Worm (Caenorhabditis elegans): ENCODE data around the gene hda-6.

hda-6 gene

DNA sequence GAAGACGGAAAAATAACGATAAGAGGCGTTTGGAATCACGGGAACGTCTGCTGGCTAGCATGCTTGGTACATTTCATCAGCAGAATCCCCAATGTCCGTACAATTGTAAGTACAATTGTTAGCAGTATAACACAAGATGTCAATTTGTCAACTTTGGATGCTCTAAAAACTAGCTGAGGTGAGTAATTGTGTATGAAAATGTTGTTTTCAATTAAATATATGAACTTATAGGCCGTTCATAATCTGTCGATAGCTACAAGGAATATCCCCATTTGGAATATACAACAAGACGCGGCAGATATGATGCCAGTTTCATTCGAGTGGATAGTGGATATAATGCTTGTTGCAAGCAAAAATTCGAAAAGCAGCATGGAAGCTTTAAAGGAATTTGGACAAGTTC, 20.9 kb upstream of the hda-6 start, which contains the start of gene F41H10.12:
Gene F41H10.12, plus strand, starts transcription at position 301 of the 400 bp plus-strand sequence.
- TF ChIP-seq ceh-91 (GFP tag; IDR thresholded peaks at IDR 0.05) (no peak), egrh-3 (GFP tag; IDR thresholded peaks at IDR 0.05) (no peak), nhr-80 (tag; optimal IDR thresholded peaks at IDR 0.05) (no peak), atf-7 (tag; optimal IDR thresholded peaks at IDR 0.05) (no peak), aptf-2 (GFP tag; conservative IDR thresholded peaks at IDR 0.05) (no peak), D2030.7 (GFP tag; IDR thresholded peaks at IDR 0.05) (no peak), F52B5.7 (tag; optimal IDR thresholded peaks at IDR 0.05) (no peak), egl-44 (GFP tag; IDR thresholded peaks at IDR 0.05) (no peak), F39B2.1 (GFP tag; IDR thresholded peaks at IDR 0.05) (no peak)

DNA sequence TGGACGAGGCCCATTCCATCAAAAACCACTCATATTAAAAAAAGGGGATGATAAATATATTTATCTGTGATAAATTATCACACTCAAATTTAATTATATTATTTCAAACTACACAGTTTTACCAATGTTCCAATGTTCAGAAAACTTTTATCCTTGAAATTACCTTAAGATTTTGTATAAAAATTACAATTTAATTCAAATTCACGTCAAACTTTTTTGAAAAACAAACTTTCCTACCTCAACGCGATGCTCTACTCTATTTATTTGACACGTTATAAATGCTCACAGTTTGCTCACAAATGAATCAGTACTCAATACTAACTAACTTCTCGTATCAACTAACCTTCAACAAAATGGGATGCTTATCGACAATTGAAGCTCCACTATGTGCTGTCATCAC, 18.5 kb upstream of the hda-6 start, which contains the start of gene F41H10.1:
Gene F41H10.1, plus strand, starts transcription at position 301 of the 400 bp plus-strand sequence.
- TF ChIP-seq unc-62 (GFP tag; optimal IDR thresholded peaks at IDR 0.05) = no peak
- TF ChIP-seq cebp-2 (GFP tag; IDR thresholded peaks at IDR 0.05) = no peak
- TF ChIP-seq F23B12.7 (tag; optimal IDR thresholded peaks at IDR 0.05; ENCODE audit: insufficient read depth) = no peak

DNA sequence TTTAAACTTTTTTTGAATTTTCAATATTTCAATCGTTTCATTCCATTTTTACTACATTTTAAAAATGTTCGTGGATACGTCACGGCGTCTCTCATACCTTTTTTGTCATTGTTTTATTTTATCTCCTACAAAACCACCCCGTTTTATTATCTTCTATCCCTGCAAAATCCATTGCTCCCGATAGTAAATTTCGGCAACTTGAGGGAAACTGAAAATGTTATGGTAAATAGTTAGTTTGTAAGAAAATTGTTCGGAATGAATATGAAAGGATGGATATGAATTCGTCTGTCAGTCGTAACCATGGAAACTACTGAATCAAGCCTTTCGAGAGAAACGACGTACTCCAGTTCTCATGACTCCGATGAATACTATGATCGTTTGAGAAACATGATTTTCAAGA, 17.2 kb upstream of the hda-6 start, which contains the start of gene F41H10.2:
Gene F41H10.2, plus strand, starts transcription at position 301 of the 400 bp plus-strand sequence.
- TF ChIP-seq madf-3 (GFP tag; IDR thresholded peaks at IDR 0.05) = no peak
- no peak for TF ChIP-seq dpl-1 (GFP tag; optimal IDR thresholded peaks at IDR 0.05)
- no peak for TF ChIP-seq ekl-4 (GFP tag; IDR thresholded peaks at IDR 0.05)
- no peak for TF ChIP-seq ccch-3 (GFP tag; optimal IDR thresholded peaks at IDR 0.05)
- no peak for TF ChIP-seq hrde-1 (tag; optimal IDR thresholded peaks at IDR 0.05; ENCODE audit: borderline replicate concordance)
- TF ChIP-seq Y53G8AR.9 (GFP tag; conservative IDR thresholded peaks at IDR 0.05) = no peak
- TF ChIP-seq hlh-26 (GFP tag; conservative IDR thresholded peaks at IDR 0.05) = no peak
- no peak for TF ChIP-seq madf-6 (GFP tag; IDR thresholded peaks at IDR 0.05)
- TF ChIP-seq F57C9.4 (tag; optimal IDR thresholded peaks at IDR 0.05) = no peak
- no peak for TF ChIP-seq ceh-27 (GFP tag; optimal IDR thresholded peaks at IDR 0.05)
- no peak for TF ChIP-seq attf-5 (GFP tag; optimal IDR thresholded peaks at IDR 0.05)
- no peak for TF ChIP-seq ceh-79 (tag; optimal IDR thresholded peaks at IDR 0.05)
- TF ChIP-seq Y53F4B.3 (GFP tag; IDR thresholded peaks at IDR 0.05) = no peak
- no peak for TF ChIP-seq hmg-1.2 (GFP tag; IDR thresholded peaks at IDR 0.05)
- no peak for TF ChIP-seq ztf-26 (tag; optimal IDR thresholded peaks at IDR 0.05)
- no peak for TF ChIP-seq aptf-2 (GFP tag; conservative IDR thresholded peaks at IDR 0.05)
- TF ChIP-seq tlf-1 (GFP tag; optimal IDR thresholded peaks at IDR 0.05) = no peak
- no peak for TF ChIP-seq snpc-4 (GFP tag; optimal IDR thresholded peaks at IDR 0.05)
- no peak for TF ChIP-seq snpc-4 (tag; optimal IDR thresholded peaks at IDR 0.05)
- no peak for TF ChIP-seq F10E7.11 (tag; optimal IDR thresholded peaks at IDR 0.05)

- TF ChIP-seq nfyb-1 (GFP tag; IDR thresholded peaks at IDR 0.05) = no peak
- TF ChIP-seq lag-1 (GFP tag; IDR thresholded peaks at IDR 0.05) = no peak
- TF ChIP-seq sptf-2 (GFP tag; optimal IDR thresholded peaks at IDR 0.05) = no peak
- no peak for TF ChIP-seq hlh-12 (tag; optimal IDR thresholded peaks at IDR 0.05)
- no peak for TF ChIP-seq egrh-3 (GFP tag; IDR thresholded peaks at IDR 0.05)
- no peak for TF ChIP-seq atf-7 (tag; optimal IDR thresholded peaks at IDR 0.05)
- TF ChIP-seq lir-1 (GFP tag; conservative IDR thresholded peaks at IDR 0.05) = no peak
- peak; percentile 67 for TF ChIP-seq nhr-80 (tag; optimal IDR thresholded peaks at IDR 0.05)
- TF ChIP-seq rec-8 (tag; optimal IDR thresholded peaks at IDR 0.05) = no peak
These were observed 16.0 kb upstream of the hda-6 start for ce11 chrIV:5380140-5380539.

Measured in whole organism, young adult.